Fruit fly (Drosophila melanogaster) whole organism: ENCODE measurements around the gene CG34124.

Experiments used
- CG8478 ChIP-seq: fragments of >200 bp; optimal IDR thresholded peaks from 2 replicates; lab custom pipeline; 2018; ENCODE audit warnings: inconsistent platforms
- Dll ChIP-seq: fragments of >200 bp; optimal IDR thresholded peaks from 2 replicates; lab custom pipeline; 2017
- EcR ChIP-seq, 2 experiments: fragments of >200 bp; optimal IDR thresholded peaks; 2 replicates each; lab custom pipeline; 2017; ENCODE audit warnings: missing biosample characterization in 2 of 2, missing genetic modification characterization in 2 of 2, missing genetic modification reagents in 2 of 2
- pan ChIP-seq: fragments of >200 bp; optimal IDR thresholded peaks from 2 replicates; lab custom pipeline; 2017
- psq ChIP-seq: fragments of >200 bp; optimal IDR thresholded peaks from 2 replicates; lab custom pipeline; 2017
- usp ChIP-seq: fragments of >200 bp; optimal IDR thresholded peaks from 2 replicates; lab custom pipeline; 2017; ENCODE audit warnings: missing biosample characterization, missing genetic modification characterization, mixed read lengths

Gene CG34124

dm6 chr2L:5000919-5001581, 42.8 kb downstream of the CG34124 start:
- no peak for TF ChIP-seq Dll
- no peak for TF ChIP-seq EcR (GFP tag; optimal IDR thresholded peaks at IDR 0.05; lab: Kevin White, UChicago)
- peak; percentile 1 for TF ChIP-seq CG8478 (lab: Kevin White, UChicago)

dm6 chr2L:5001582-5001929, 43.3 kb downstream of the CG34124 start:
- no peak for TF ChIP-seq Dll
- no peak for TF ChIP-seq EcR (GFP tag; optimal IDR thresholded peaks at IDR 0.05; lab: Kevin White, UChicago)
- no peak for TF ChIP-seq CG8478 (lab: Kevin White, UChicago)
- TF ChIP-seq psq (lab: Kevin White, UChicago), result no peak
- TF ChIP-seq pan, result no peak
- TF ChIP-seq usp (GFP tag; lab: Kevin White, UChicago), result no peak

- TF ChIP-seq usp (GFP tag; lab: Kevin White, UChicago), result no peak
- no peak for TF ChIP-seq pan
- no peak for TF ChIP-seq Dll
- no peak for TF ChIP-seq EcR (GFP tag; optimal IDR thresholded peaks at IDR 0.05; lab: Kevin White, UChicago)
- TF ChIP-seq psq (lab: Kevin White, UChicago), result no peak
- TF ChIP-seq CG8478 (lab: Kevin White, UChicago), result no peak
These were observed 43.8 kb downstream of the CG34124 start for dm6 chr2L:5002031-5002430.

dm6 chr2L:5002711-5003402, 44.6 kb downstream of the CG34124 start:
- TF ChIP-seq EcR (GFP tag; optimal IDR thresholded peaks at IDR 0.05; lab: Kevin White, UChicago) (peak in 1 of 2 experiments; percentile 32), usp (GFP tag; lab: Kevin White, UChicago) (no peak)

dm6 chr2L:5003670-5004453, 45.7 kb downstream of the CG34124 start:
- TF ChIP-seq usp (GFP tag; lab: Kevin White, UChicago) (no peak), psq (lab: Kevin White, UChicago) (no peak), CG8478 (lab: Kevin White, UChicago) (no peak), pan (no peak), Dll (no peak), EcR (GFP tag; optimal IDR thresholded peaks at IDR 0.05; lab: Kevin White, UChicago) (no peak)

dm6 chr2L:5004677-5005463, 46.7 kb downstream of the CG34124 start:
- TF ChIP-seq pan, result peak; percentile 65
- no peak for TF ChIP-seq usp (GFP tag; lab: Kevin White, UChicago)
- TF ChIP-seq CG8478 (lab: Kevin White, UChicago), result no peak

dm6 chr2L:5005464-5005764, 47.2 kb downstream of the CG34124 start:
- TF ChIP-seq CG8478 (lab: Kevin White, UChicago) (no peak), EcR (GFP tag; optimal IDR thresholded peaks at IDR 0.05; lab: Kevin White, UChicago) (no peak), pan (no peak)

dm6 chr2L:5006323-5006722, 48.1 kb downstream of the CG34124 start:
- no peak for TF ChIP-seq Dll
- no peak for TF ChIP-seq EcR (GFP tag; optimal IDR thresholded peaks at IDR 0.05; lab: Kevin White, UChicago)
- TF ChIP-seq usp (GFP tag; lab: Kevin White, UChicago), result no peak
- no peak for TF ChIP-seq CG8478 (lab: Kevin White, UChicago)
- TF ChIP-seq psq (lab: Kevin White, UChicago), result no peak
- TF ChIP-seq pan, result no peak

dm6 chr2L:5007256-5007655, 49.0 kb downstream of the CG34124 start:
- TF ChIP-seq pan (no peak), psq (lab: Kevin White, UChicago) (no peak), CG8478 (lab: Kevin White, UChicago) (no peak), usp (GFP tag; lab: Kevin White, UChicago) (no peak), EcR (GFP tag; optimal IDR thresholded peaks at IDR 0.05; lab: Kevin White, UChicago) (no peak), Dll (no peak)

- TF ChIP-seq Dll (no peak), pan (no peak), CG8478 (lab: Kevin White, UChicago) (no peak), usp (GFP tag; lab: Kevin White, UChicago) (no peak), EcR (GFP tag; optimal IDR thresholded peaks at IDR 0.05; lab: Kevin White, UChicago) (no peak), psq (lab: Kevin White, UChicago) (no peak)
These were observed 51.3 kb downstream of the CG34124 start, which contains the start of gene Rtnl1 for dm6 chr2L:5009306-5010030. TSS of gene Rtnl1 (minus strand) at chr2L:5009720.

- TF ChIP-seq CG8478 (lab: Kevin White, UChicago) (no peak), EcR (GFP tag; optimal IDR thresholded peaks at IDR 0.05; lab: Kevin White, UChicago) (no peak), pan (no peak), psq (lab: Kevin White, UChicago) (no peak)
These were observed 52.6 kb downstream of the CG34124 start, which contains the start of the genes CG31917, Tfb5 and SelT for dm6 chr2L:5010784-5011260. TSS of gene CG31917 (minus strand) at chr2L:5010834. TSS of gene Tfb5 (minus strand) at chr2L:5010834. TSS of gene SelT (plus strand) at chr2L:5010922.
